Fruit fly (Drosophila melanogaster) S2 (cell line): ENCODE data around the gene CG8372.

Experiments used
- CG8478 ChIP-seq: fragments of >200 bp; optimal IDR thresholded peaks from 2 replicates; lab custom pipeline; 2018
- CTCF ChIP-seq, 2 experiments: fragments of >200 bp; optimal IDR thresholded peaks; 2 replicates each; lab custom pipeline; 2018

- TF ChIP-seq CG8478 (lab: Kevin White, UChicago) (no peak), CTCF (optimal IDR thresholded peaks at IDR 0.05; lab: Kevin White, UChicago) (no peak)
Observed at dm6 chr2L:8232389-8232788, 19.7 kb upstream of the CG8372 start.
